Fruit fly (Drosophila melanogaster): ENCODE results near the gene Hou.

DNA sequence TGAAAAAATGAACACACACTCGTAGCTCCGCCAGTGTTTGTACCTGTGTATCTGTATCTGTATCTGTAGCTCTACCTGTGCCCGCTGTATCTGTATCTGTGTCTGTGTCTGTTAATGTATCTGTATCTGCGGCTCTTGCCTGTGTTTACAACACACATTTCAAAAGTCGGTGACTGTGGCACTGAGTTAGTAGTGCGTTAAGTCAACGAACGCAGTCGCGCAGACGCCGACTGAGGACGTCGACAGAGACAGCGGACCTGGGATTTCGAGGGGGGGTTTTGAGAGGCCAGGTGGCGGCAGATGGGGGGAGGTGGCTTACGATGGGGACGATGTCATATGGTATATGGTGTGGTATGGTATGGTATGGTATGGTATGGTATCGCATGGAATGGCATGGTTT, 18.0 kb upstream of the Hou start:
- no peak for TF ChIP-seq CTCF (optimal IDR thresholded peaks at IDR 0.05)
- TF ChIP-seq CG8478 (optimal IDR thresholded peaks at IDR 0.05): no peak

All from S2 (cell line).